Fruit fly (Drosophila melanogaster) whole organism, wandering third instar larva: Measurements from ENCODE around the gene Glyp.

ENCODE experiments used
- Abd-B ChIP-seq: fragments of >200 bp; optimal IDR thresholded peaks from 2 replicates; lab custom pipeline; 2017; ENCODE audit warnings: missing biosample characterization, missing genetic modification characterization
- CG9705 ChIP-seq: fragments of 200-800 bp; sonication (Bioruptor generic); optimal IDR thresholded peaks from 2 replicates; lab custom pipeline; 2018; ENCODE audit warnings: missing biosample characterization, mild to moderate bottlenecking, missing genetic modification characterization
- CrebA ChIP-seq: fragments of 200-800 bp; sonication (Bioruptor generic); optimal IDR thresholded peaks from 2 replicates; lab custom pipeline; 2016; ENCODE audit warnings: missing biosample characterization, mild to moderate bottlenecking, missing genetic modification characterization, borderline replicate concordance
- Dfd ChIP-seq: fragments of >200 bp; optimal IDR thresholded peaks from 2 replicates; lab custom pipeline; 2017; ENCODE audit warnings: missing biosample characterization, missing genetic modification characterization
- Dif ChIP-seq: fragments of 200-275, 200-300 bp; sonication (Bioruptor generic); optimal IDR thresholded peaks from 2 replicates; lab custom pipeline; 2018; ENCODE audit warnings: missing biosample characterization, missing genetic modification characterization; ENCODE audit not compliant: partially characterized antibody
- GATAd ChIP-seq: sonication (Bioruptor generic); optimal IDR thresholded peaks from 2 replicates; lab custom pipeline; 2016; ENCODE audit warnings: missing biosample characterization, missing genetic modification characterization
- Hnf4 ChIP-seq: fragments of 200-800 bp; sonication (Bioruptor generic); optimal IDR thresholded peaks from 2 replicates; lab custom pipeline; 2016; ENCODE audit warnings: missing biosample characterization, mild to moderate bottlenecking, missing genetic modification characterization
- Hr78 ChIP-seq: fragments of >200 bp; optimal IDR thresholded peaks from 2 replicates; lab custom pipeline; 2017; ENCODE audit warnings: missing biosample characterization, missing genetic modification characterization
- Jra ChIP-seq: sonication (Bioruptor generic); optimal IDR thresholded peaks from 2 replicates; lab custom pipeline; 2016; ENCODE audit warnings: missing biosample characterization, missing genetic modification characterization
- Mio ChIP-seq: sonication (Bioruptor generic); optimal IDR thresholded peaks from 2 replicates; lab custom pipeline; 2016; ENCODE audit warnings: missing biosample characterization, missing genetic modification characterization
- Myc ChIP-seq: fragments of >200 bp; optimal IDR thresholded peaks from 2 replicates; lab custom pipeline; 2017
- N ChIP-seq: fragments of >200 bp; optimal IDR thresholded peaks from 2 replicates; lab custom pipeline; 2018; ENCODE audit warnings: missing biosample characterization, missing external identifiers, missing genetic modification characterization
- OdsH ChIP-seq: fragments of 200-800 bp; sonication (Bioruptor generic); optimal IDR thresholded peaks from 2 replicates; lab custom pipeline; 2016; ENCODE audit warnings: missing biosample characterization, mild to moderate bottlenecking, missing genetic modification characterization
- Rel ChIP-seq, 2 experiments: fragments of 200-800 bp; sonication (Bioruptor generic) in 1 of 2; optimal IDR thresholded peaks; 2 replicates in 1 of 2; 3 replicates in 1 of 2; lab custom pipeline; 2016 to 2019; ENCODE audit warnings: mild to moderate bottlenecking in 2 of 2, missing biosample characterization in 2 of 2, missing genetic modification characterization in 2 of 2, moderate library complexity in 1 of 2
- br ChIP-seq: fragments of 200-800 bp; sonication (Bioruptor generic); optimal IDR thresholded peaks from 2 replicates; lab custom pipeline; 2016; ENCODE audit warnings: missing biosample characterization, missing genetic modification characterization
- brk ChIP-seq: fragments of 200-800 bp; sonication (Bioruptor generic); optimal IDR thresholded peaks from 2 replicates; lab custom pipeline; 2016; ENCODE audit warnings: missing biosample characterization, mild to moderate bottlenecking, missing genetic modification characterization
- dl ChIP-seq, 2 experiments: fragments of 175-275, 200-275 bp in 1 of 2; fragments of 200-275 bp in 1 of 2; sonication (Bioruptor generic); optimal IDR thresholded peaks; lab custom pipeline; 2018; ENCODE audit warnings: mild to moderate bottlenecking in 2 of 2, missing biosample characterization in 2 of 2, missing genetic modification characterization in 2 of 2, moderate library complexity in 2 of 2; ENCODE audit not compliant: partially characterized antibody in 2 of 2, insufficient read depth in 1 of 2
- dsf ChIP-seq: sonication (Bioruptor generic); optimal IDR thresholded peaks from 2 replicates; lab custom pipeline; 2016; ENCODE audit warnings: missing biosample characterization, missing genetic modification characterization, borderline replicate concordance
- ey ChIP-seq: fragments of 200-800 bp; sonication (Bioruptor generic); optimal IDR thresholded peaks from 2 replicates; lab custom pipeline; 2016; ENCODE audit warnings: missing biosample characterization, missing genetic modification characterization
- foxo ChIP-seq, 2 experiments: fragments of 200-800 bp; sonication (Bioruptor generic); optimal IDR thresholded peaks; 2 replicates in 1 of 2; 3 replicates in 1 of 2; lab custom pipeline; 2016 to 2017; ENCODE audit warnings: missing biosample characterization in 2 of 2, missing genetic modification characterization in 2 of 2
- fru ChIP-seq: fragments of 200-800 bp; sonication (Bioruptor generic); optimal IDR thresholded peaks from 3 replicates; lab custom pipeline; 2016; ENCODE audit warnings: missing biosample characterization, mild to moderate bottlenecking, missing genetic modification characterization
- h ChIP-seq: fragments of 200-800 bp; sonication (Bioruptor generic); optimal IDR thresholded peaks from 3 replicates; lab custom pipeline; 2016; ENCODE audit warnings: missing biosample characterization, mild to moderate bottlenecking, missing genetic modification characterization
- jim ChIP-seq: fragments of 175-275, 200-325 bp; sonication (Bioruptor generic); optimal IDR thresholded peaks from 2 replicates; lab custom pipeline; 2016; ENCODE audit warnings: missing biosample characterization, mild to moderate bottlenecking, missing genetic modification characterization
- psq ChIP-seq: fragments of 200-800 bp; sonication (Bioruptor generic); optimal IDR thresholded peaks from 3 replicates; lab custom pipeline; 2017; ENCODE audit warnings: missing biosample characterization, mild to moderate bottlenecking, missing genetic modification characterization, moderate library complexity
- rgr ChIP-seq: fragments of 200-800 bp; sonication (Bioruptor generic); optimal IDR thresholded peaks from 3 replicates; lab custom pipeline; 2016; ENCODE audit warnings: missing biosample characterization, mild to moderate bottlenecking, missing genetic modification characterization
- sage ChIP-seq: fragments of 200-800 bp; sonication (Bioruptor generic); optimal IDR thresholded peaks from 2 replicates; lab custom pipeline; 2016; ENCODE audit warnings: missing biosample characterization, mild to moderate bottlenecking, missing genetic modification characterization
- sv ChIP-seq: fragments of 200-800 bp; sonication (Bioruptor generic); optimal IDR thresholded peaks from 3 replicates; lab custom pipeline; 2016; ENCODE audit warnings: missing biosample characterization, missing genetic modification characterization
- tai ChIP-seq: sonication (Bioruptor generic); optimal IDR thresholded peaks from 2 replicates; lab custom pipeline; 2016; ENCODE audit warnings: missing biosample characterization, missing genetic modification characterization
- usp ChIP-seq: fragments of >200 bp; optimal IDR thresholded peaks from 2 replicates; lab custom pipeline; 2017; ENCODE audit warnings: missing biosample characterization, missing genetic modification characterization
- woc ChIP-seq: sonication (Bioruptor generic); optimal IDR thresholded peaks from 2 replicates; lab custom pipeline; 2016; ENCODE audit warnings: missing biosample characterization, mild to moderate bottlenecking, missing genetic modification characterization

Glyp gene

DNA sequence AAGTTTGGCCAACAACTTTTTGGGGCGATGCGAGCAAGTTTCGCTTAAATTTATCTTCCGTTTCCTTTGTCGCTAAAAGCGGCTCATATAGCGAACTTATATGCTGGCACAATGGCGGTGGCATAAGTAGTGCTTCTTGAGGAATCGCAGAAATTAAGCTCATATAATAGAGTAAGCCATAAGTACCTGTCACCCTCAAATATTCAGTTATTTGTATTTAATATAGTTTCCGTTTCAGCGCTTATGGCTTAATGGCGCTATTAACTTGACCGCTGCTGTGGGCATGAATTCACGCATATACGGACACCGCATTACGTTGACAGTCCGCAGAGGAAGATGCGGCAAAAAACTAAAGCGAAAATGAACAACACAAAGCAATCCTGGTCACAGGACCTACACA lies 40.4 kb upstream of the Glyp start:
- no peak for TF ChIP-seq N (GFP tag; lab: Kevin White, UChicago)
- no peak for TF ChIP-seq Hnf4 (GFP tag; lab: Kevin White, UChicago)
- TF ChIP-seq Dfd: no peak
- no peak for TF ChIP-seq dsf
- TF ChIP-seq CG9705 (GFP tag; lab: Kevin White, UChicago): no peak
- TF ChIP-seq Mio (GFP tag; lab: Kevin White, UChicago): no peak
- TF ChIP-seq jim (GFP tag; lab: Kevin White, UChicago): no peak
- no peak for TF ChIP-seq usp (GFP tag; lab: Kevin White, UChicago)
- no peak for TF ChIP-seq sv (GFP tag; lab: Kevin White, UChicago)
- TF ChIP-seq woc (GFP tag; lab: Kevin White, UChicago): no peak
- no peak for TF ChIP-seq GATAd (GFP tag; lab: Kevin White, UChicago)
- TF ChIP-seq rgr: no peak
- TF ChIP-seq dl (GFP tag; optimal IDR thresholded peaks at IDR 0.05; lab: Kevin White, UChicago; ENCODE audit: insufficient read depth in 1 of 2, partially characterized antibody in 2 of 2): no peak
- no peak for TF ChIP-seq foxo (GFP tag; optimal IDR thresholded peaks at IDR 0.05; lab: Kevin White, UChicago)
- TF ChIP-seq h (GFP tag; lab: Kevin White, UChicago): no peak
- no peak for TF ChIP-seq Myc
- no peak for TF ChIP-seq Jra (GFP tag; lab: Kevin White, UChicago)
- no peak for TF ChIP-seq br

DNA sequence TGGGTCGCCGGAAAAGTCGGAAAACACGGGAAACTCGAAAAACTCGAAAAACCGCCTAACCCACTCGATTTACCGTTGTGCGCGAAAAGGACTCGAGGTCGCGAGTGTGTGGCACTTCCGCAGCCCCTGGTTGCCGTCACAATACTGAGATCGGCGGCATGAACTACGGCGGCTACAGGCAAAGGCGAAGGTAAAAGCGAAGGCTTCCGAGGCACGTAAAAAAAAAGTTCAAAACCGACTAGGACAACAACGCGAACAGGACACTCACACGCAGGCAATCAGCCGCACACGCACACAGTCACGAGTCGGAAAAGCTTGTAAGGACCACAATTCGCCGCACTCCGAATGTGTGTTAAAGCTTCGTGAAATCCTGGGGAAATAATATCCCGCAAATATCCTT lies 20.9 kb upstream of the Glyp start, which contains the start of gene dpr3:
dpr3 (minus strand) TSS at position 133 of the 400 bp plus-strand sequence.
- no peak for TF ChIP-seq rgr
- no peak for TF ChIP-seq Rel (GFP tag; optimal IDR thresholded peaks at IDR 0.05; lab: Kevin White, UChicago)
- TF ChIP-seq Rel (tag; optimal IDR thresholded peaks at IDR 0.05; lab: Kevin White, UChicago): no peak
- no peak for TF ChIP-seq sv (GFP tag; lab: Kevin White, UChicago)
- no peak for TF ChIP-seq br
- no peak for TF ChIP-seq sage (GFP tag; lab: Kevin White, UChicago)

DNA sequence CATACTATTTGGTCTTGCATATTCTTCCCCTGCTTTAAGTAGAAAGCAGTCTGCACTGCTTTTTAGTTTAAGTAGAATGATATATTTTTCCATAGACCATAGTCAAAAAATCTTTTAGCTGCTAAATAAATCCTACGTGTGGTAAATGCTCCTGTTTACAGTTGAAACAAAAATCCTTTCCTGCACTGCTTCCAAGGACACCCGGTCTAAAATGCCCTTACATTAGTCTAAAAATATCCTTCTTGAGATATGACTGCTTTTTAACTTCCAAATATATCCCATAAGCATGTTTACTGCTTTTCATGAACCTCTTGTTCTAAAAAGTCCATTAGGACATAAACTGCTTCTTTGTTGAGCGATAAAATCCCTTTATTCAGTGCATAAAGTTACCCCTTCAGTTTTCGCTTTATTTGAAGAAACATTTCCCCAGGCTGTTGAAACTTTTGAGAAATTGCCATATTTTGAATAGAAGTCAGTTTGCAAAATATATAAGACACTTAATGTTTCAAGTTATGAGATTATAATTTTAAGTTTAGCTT lies 20.2 kb upstream of the Glyp start:
- TF ChIP-seq Myc: peak; percentile 41
- TF ChIP-seq Dfd: no peak
- TF ChIP-seq Hnf4 (GFP tag; lab: Kevin White, UChicago): no peak
- no peak for TF ChIP-seq GATAd (GFP tag; lab: Kevin White, UChicago)

DNA sequence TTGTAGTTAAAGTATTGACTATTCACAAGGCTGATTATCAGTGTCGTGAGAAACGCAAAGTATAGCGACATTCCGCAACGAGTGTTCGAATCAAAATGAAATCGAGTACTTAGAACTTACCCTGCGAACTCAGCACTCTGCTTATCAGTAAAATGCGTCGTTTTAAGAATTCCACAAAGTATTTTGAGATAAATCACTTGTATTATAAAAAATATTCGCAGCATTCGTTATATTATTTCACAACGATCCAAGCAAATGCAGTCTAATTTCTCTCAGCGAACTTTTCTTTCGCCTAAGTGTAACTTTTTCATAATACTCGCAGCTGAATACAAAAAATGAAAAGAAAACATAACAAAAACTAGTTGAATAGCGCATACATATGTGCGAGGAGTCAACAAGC lies 1.5 kb upstream of the Glyp start, which contains the start of gene CG4259:
CG4259 (minus strand) TSS at position 101 of the 400 bp plus-strand sequence.
- TF ChIP-seq foxo (GFP tag; optimal IDR thresholded peaks at IDR 0.05; lab: Kevin White, UChicago) (no peak), brk (GFP tag; lab: Kevin White, UChicago) (no peak)

DNA sequence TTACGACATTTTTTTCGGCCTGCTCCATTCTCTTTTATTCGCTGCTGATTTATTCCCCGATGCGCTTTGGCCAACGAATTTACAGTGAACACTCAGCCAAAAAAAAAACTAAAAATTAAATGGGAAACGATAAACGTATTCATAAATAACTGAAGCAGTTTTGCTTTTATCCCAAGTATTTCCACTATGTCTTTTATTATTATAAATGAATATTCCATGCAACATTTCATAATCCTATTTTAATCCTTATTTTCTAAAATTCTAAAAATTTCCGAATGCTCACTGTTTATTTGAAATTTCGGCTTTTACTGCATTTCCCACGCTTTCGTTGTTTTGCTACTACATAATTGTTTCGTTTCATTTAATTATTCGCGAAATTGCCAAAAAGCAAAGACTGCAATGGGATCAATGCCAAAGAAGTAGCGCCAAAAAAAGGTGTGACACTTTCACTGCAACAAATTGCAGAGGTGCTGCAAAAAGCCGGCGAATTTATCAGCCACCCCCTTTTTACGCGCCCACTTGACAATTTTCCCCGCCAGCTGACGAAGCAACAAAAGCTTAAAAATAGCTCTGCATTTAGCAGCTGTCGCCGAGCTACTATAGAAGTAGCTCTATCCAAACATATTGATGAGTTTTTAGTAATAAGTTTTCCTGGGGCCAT lies 966 bp downstream of the Glyp start:
- TF ChIP-seq Abd-B (GFP tag; lab: Kevin White, UChicago) (no peak), CG9705 (GFP tag; lab: Kevin White, UChicago) (no peak), Hnf4 (GFP tag; lab: Kevin White, UChicago) (peak; percentile 19), tai (GFP tag; lab: Kevin White, UChicago) (no peak), foxo (GFP tag; optimal IDR thresholded peaks at IDR 0.05; lab: Kevin White, UChicago) (peak in 1 of 2 experiments; percentile 35), rgr (peak; percentile 4), usp (GFP tag; lab: Kevin White, UChicago) (no peak), woc (GFP tag; lab: Kevin White, UChicago) (no peak), fru (GFP tag; lab: Kevin White, UChicago) (peak; percentile 3), psq (GFP tag; lab: Kevin White, UChicago) (no peak), h (GFP tag; lab: Kevin White, UChicago) (peak; percentile 19)

DNA sequence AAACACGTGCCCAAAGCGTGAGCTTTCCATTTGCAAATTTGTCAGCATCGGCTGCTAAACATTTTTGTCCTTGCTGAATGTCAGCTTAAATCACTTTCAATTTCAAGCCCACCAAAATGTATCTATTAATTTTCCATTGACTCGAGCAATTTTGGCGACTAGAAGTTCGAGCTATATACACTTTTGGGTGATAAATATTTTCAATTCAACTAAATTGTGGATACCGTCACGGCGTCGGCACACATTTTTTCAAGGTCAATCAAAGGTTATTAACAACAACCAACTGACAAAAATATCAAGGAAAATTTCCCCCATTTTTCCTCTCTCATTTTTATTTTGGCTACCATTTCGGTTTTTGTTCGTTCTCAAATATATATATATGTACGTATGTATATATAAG lies 1.6 kb downstream of the Glyp start:
- TF ChIP-seq Mio (GFP tag; lab: Kevin White, UChicago) (no peak), Abd-B (GFP tag; lab: Kevin White, UChicago) (no peak), dsf (no peak), N (GFP tag; lab: Kevin White, UChicago) (no peak), OdsH (GFP tag; lab: Kevin White, UChicago) (no peak), sv (GFP tag; lab: Kevin White, UChicago) (no peak), Rel (GFP tag; optimal IDR thresholded peaks at IDR 0.05; lab: Kevin White, UChicago) (no peak), Rel (tag; optimal IDR thresholded peaks at IDR 0.05; lab: Kevin White, UChicago) (no peak), brk (GFP tag; lab: Kevin White, UChicago) (no peak), tai (GFP tag; lab: Kevin White, UChicago) (no peak), CrebA (GFP tag; lab: Kevin White, UChicago) (no peak), Jra (GFP tag; lab: Kevin White, UChicago) (no peak), Dif (GFP tag; lab: Kevin White, UChicago) (no peak), usp (GFP tag; lab: Kevin White, UChicago) (no peak), Hr78 (GFP tag; lab: Kevin White, UChicago) (no peak), rgr (no peak), foxo (GFP tag; optimal IDR thresholded peaks at IDR 0.05; lab: Kevin White, UChicago) (no peak), Dfd (no peak), ey (GFP tag; lab: Kevin White, UChicago) (no peak), fru (GFP tag; lab: Kevin White, UChicago) (no peak), sage (GFP tag; lab: Kevin White, UChicago) (no peak)
